Fruit fly (Drosophila melanogaster) whole organism, prepupa: ENCODE data around the gene escl.
A peak's percentile ranks its signal among the peaks of the same experiment; 100 is the strongest.

ENCODE experiments used
- CG10631 ChIP-seq: fragments of 200-800 bp; sonication (Bioruptor generic); optimal IDR thresholded peaks from 2 replicates; lab custom pipeline; 2016; ENCODE audit warnings: missing biosample characterization, missing genetic modification characterization
- CG11294 ChIP-seq: fragments of 200-800 bp; sonication (Bioruptor generic); IDR thresholded peaks from 2 replicates; pipeline ENCODE4 v1.3.6; 2022; ENCODE audit warnings: missing biosample characterization, missing genetic modification characterization
- CG15336 ChIP-seq: fragments of 200-800 bp; sonication (Bioruptor generic); IDR thresholded peaks from 2 replicates; pipeline ENCODE4 v1.3.6; 2022; ENCODE audit warnings: missing biosample characterization, missing genetic modification characterization
- CG1621 ChIP-seq: fragments of 200-800 bp; sonication (Bioruptor generic); optimal IDR thresholded peaks from 3 replicates; lab custom pipeline; 2018; ENCODE audit warnings: missing biosample characterization, mild to moderate bottlenecking, missing genetic modification characterization
- CG16779 ChIP-seq: fragments of 200-800 bp; sonication (Bioruptor generic); optimal IDR thresholded peaks from 3 replicates; lab custom pipeline; 2017; ENCODE audit warnings: missing biosample characterization, mild to moderate bottlenecking, missing genetic modification characterization
- CG3032 ChIP-seq: fragments of 200-800 bp; optimal IDR thresholded peaks from 2 replicates; lab custom pipeline; 2019; ENCODE audit warnings: missing biosample characterization, mild to moderate bottlenecking, missing genetic modification characterization, moderate library complexity
- CG31627 ChIP-seq: fragments of 200-800 bp; sonication (Bioruptor generic); optimal IDR thresholded peaks from 3 replicates; lab custom pipeline; 2016; ENCODE audit warnings: missing biosample characterization, missing genetic modification characterization
- CG32006 ChIP-seq: fragments of 200-800 bp; sonication (Bioruptor generic); optimal IDR thresholded peaks from 3 replicates; lab custom pipeline; 2017; ENCODE audit warnings: missing biosample characterization, mild to moderate bottlenecking, missing genetic modification characterization
- CG34406 ChIP-seq: fragments of 200-800 bp; sonication (Bioruptor generic); optimal IDR thresholded peaks from 3 replicates; lab custom pipeline; 2016; ENCODE audit warnings: missing biosample characterization, missing genetic modification characterization
- CG3919 ChIP-seq: fragments of 200-800 bp; sonication (Bioruptor generic); optimal IDR thresholded peaks from 3 replicates; lab custom pipeline; 2016; ENCODE audit warnings: missing biosample characterization, missing genetic modification characterization
- CG6163 ChIP-seq: fragments of 200-800 bp; sonication (Bioruptor generic); IDR thresholded peaks from 3 replicates; pipeline ENCODE4 v1.3.6; 2022; ENCODE audit warnings: missing biosample characterization, missing genetic modification characterization
- CG6276 ChIP-seq: fragments of 200-800 bp; sonication (Bioruptor generic); optimal IDR thresholded peaks from 2 replicates; lab custom pipeline; 2017; ENCODE audit warnings: missing biosample characterization, mild to moderate bottlenecking, missing genetic modification characterization
- CG6792 ChIP-seq: fragments of 200-800 bp; sonication (Bioruptor generic); optimal IDR thresholded peaks from 3 replicates; lab custom pipeline; 2016; ENCODE audit warnings: missing biosample characterization, missing genetic modification characterization
- CG6808 ChIP-seq: fragments of 200-800 bp; sonication (Bioruptor generic); optimal IDR thresholded peaks from 3 replicates; lab custom pipeline; 2017; ENCODE audit warnings: missing biosample characterization, missing genetic modification characterization, mild to moderate bottlenecking, moderate library complexity, missing genetic modification reagents
- CG6854 ChIP-seq: fragments of 200-800 bp; sonication (Bioruptor generic); optimal IDR thresholded peaks from 2 replicates; lab custom pipeline; 2017; ENCODE audit warnings: missing biosample characterization, mild to moderate bottlenecking, missing genetic modification characterization
- CG7368 ChIP-seq: fragments of 200-800 bp; sonication (Bioruptor generic); optimal IDR thresholded peaks from 3 replicates; lab custom pipeline; 2016; ENCODE audit warnings: missing biosample characterization, missing genetic modification characterization
- CG8119 ChIP-seq: fragments of 200-800 bp; sonication (Bioruptor generic); IDR thresholded peaks from 3 replicates; pipeline ENCODE4 v1.3.6; 2022; ENCODE audit warnings: missing biosample characterization, missing genetic modification characterization
- CG8319 ChIP-seq: fragments of 200-800 bp; sonication (Bioruptor generic); optimal IDR thresholded peaks from 3 replicates; lab custom pipeline; 2016; ENCODE audit warnings: missing biosample characterization, missing genetic modification characterization
- CG8632 ChIP-seq: fragments of 200-800 bp; sonication (Bioruptor generic); optimal IDR thresholded peaks from 3 replicates; lab custom pipeline; 2016; ENCODE audit warnings: missing biosample characterization, missing genetic modification characterization
- CG9139 ChIP-seq: fragments of 200-800 bp; sonication (Bioruptor generic); optimal IDR thresholded peaks from 3 replicates; lab custom pipeline; 2017; ENCODE audit warnings: missing biosample characterization, mild to moderate bottlenecking, missing genetic modification characterization
- Eip75B ChIP-seq: fragments of 200-800 bp; sonication (Bioruptor generic); optimal IDR thresholded peaks from 3 replicates; lab custom pipeline; 2016; ENCODE audit warnings: missing biosample characterization, missing genetic modification characterization
- Eip78C ChIP-seq: fragments of 200-800 bp; sonication (Bioruptor generic); peaks from one replicate; lab custom pipeline; 2016; ENCODE audit warnings: missing biosample characterization, missing genetic modification characterization
- Ets21C ChIP-seq: fragments of 200-800 bp; sonication (Bioruptor generic); optimal IDR thresholded peaks from 3 replicates; lab custom pipeline; 2016; ENCODE audit warnings: missing biosample characterization, missing genetic modification characterization
- Ets96B ChIP-seq: fragments of 200-800 bp; optimal IDR thresholded peaks from 2 replicates; lab custom pipeline; 2019; ENCODE audit warnings: missing biosample characterization, mild to moderate bottlenecking, missing genetic modification characterization, moderate library complexity
- Gug ChIP-seq: fragments of 200-800 bp; sonication (Bioruptor generic); IDR thresholded peaks from 2 replicates; pipeline ENCODE4 v1.3.6; 2022; ENCODE audit warnings: missing biosample characterization, missing genetic modification characterization
- Hr39 ChIP-seq: fragments of 200-800 bp; sonication (Bioruptor generic); optimal IDR thresholded peaks from 2 replicates; lab custom pipeline; 2016; ENCODE audit warnings: missing biosample characterization, missing genetic modification characterization
- Hr4 ChIP-seq: fragments of 200-800 bp; sonication (Bioruptor generic); optimal IDR thresholded peaks from 3 replicates; lab custom pipeline; 2016; ENCODE audit warnings: missing biosample characterization, missing genetic modification characterization
- Lpt ChIP-seq: fragments of 200-800 bp; sonication (Bioruptor generic); optimal IDR thresholded peaks from 3 replicates; lab custom pipeline; 2016; ENCODE audit warnings: missing biosample characterization, missing genetic modification characterization
- Met ChIP-seq: fragments of 200-800 bp; sonication (Bioruptor generic); optimal IDR thresholded peaks from 3 replicates; lab custom pipeline; 2016; ENCODE audit warnings: missing biosample characterization, missing genetic modification characterization
- OdsH ChIP-seq: fragments of 200-800 bp; sonication (Bioruptor generic); optimal IDR thresholded peaks from 3 replicates; lab custom pipeline; 2016; ENCODE audit warnings: missing biosample characterization, missing genetic modification characterization
- Smox ChIP-seq: fragments of 200-800 bp; sonication (Bioruptor generic); optimal IDR thresholded peaks from 3 replicates; lab custom pipeline; 2016; ENCODE audit warnings: missing biosample characterization, missing genetic modification characterization
- Sox102F ChIP-seq: fragments of 200-800 bp; sonication (Bioruptor generic); optimal IDR thresholded peaks from 2 replicates; lab custom pipeline; 2016; ENCODE audit warnings: missing biosample characterization, mild to moderate bottlenecking, missing genetic modification characterization
- Sox14 ChIP-seq: fragments of 200-800 bp; sonication (Bioruptor generic); optimal IDR thresholded peaks from 3 replicates; lab custom pipeline; 2016; ENCODE audit warnings: missing biosample characterization, missing genetic modification characterization
- Sox15 ChIP-seq: fragments of 200-800 bp; sonication (Bioruptor generic); optimal IDR thresholded peaks from 3 replicates; lab custom pipeline; 2016; ENCODE audit warnings: missing biosample characterization, missing genetic modification characterization
- achi ChIP-seq: fragments of 200-800 bp; sonication (Bioruptor generic); optimal IDR thresholded peaks from 3 replicates; lab custom pipeline; 2016; ENCODE audit warnings: missing biosample characterization, missing genetic modification characterization
- acj6 ChIP-seq: fragments of 200-800 bp; sonication (Bioruptor generic); optimal IDR thresholded peaks from 3 replicates; lab custom pipeline; 2016; ENCODE audit warnings: missing biosample characterization, missing genetic modification characterization
- dac ChIP-seq: fragments of 200-800 bp; sonication (Bioruptor generic); optimal IDR thresholded peaks from 2 replicates; lab custom pipeline; 2017; ENCODE audit warnings: missing biosample characterization, mild to moderate bottlenecking, missing genetic modification characterization
- dsx ChIP-seq: fragments of 200-800 bp; optimal IDR thresholded peaks from 3 replicates; lab custom pipeline; 2019; ENCODE audit warnings: missing biosample characterization, mild to moderate bottlenecking, missing genetic modification characterization, moderate library complexity; ENCODE audit not compliant: poor library complexity, severe bottlenecking
- eg ChIP-seq: fragments of 200-800 bp; sonication (Bioruptor generic); IDR thresholded peaks from 3 replicates; pipeline ENCODE4 v1.3.6; 2022; ENCODE audit warnings: missing biosample characterization, missing genetic modification characterization
- esn ChIP-seq: fragments of 200-800 bp; sonication (Bioruptor generic); optimal IDR thresholded peaks from 2 replicates; lab custom pipeline; 2016; ENCODE audit warnings: missing biosample characterization, mild to moderate bottlenecking, missing genetic modification characterization, moderate library complexity
- fd59A ChIP-seq: fragments of 200-800 bp; sonication (Bioruptor generic); optimal IDR thresholded peaks from 2 replicates; lab custom pipeline; 2017; ENCODE audit warnings: missing biosample characterization, mild to moderate bottlenecking, missing genetic modification characterization, missing genetic modification reagents
- fd85E ChIP-seq: fragments of 200-800 bp; sonication (Bioruptor generic); optimal IDR thresholded peaks from 3 replicates; lab custom pipeline; 2016; ENCODE audit warnings: missing biosample characterization, missing genetic modification characterization
- fkh ChIP-seq: fragments of 200-800 bp; sonication (Bioruptor generic); optimal IDR thresholded peaks from 3 replicates; lab custom pipeline; 2017; ENCODE audit warnings: missing biosample characterization, mild to moderate bottlenecking, missing genetic modification characterization, moderate library complexity
- net ChIP-seq: fragments of 200-800 bp; sonication (Bioruptor generic); optimal IDR thresholded peaks from 3 replicates; lab custom pipeline; 2016; ENCODE audit warnings: missing biosample characterization, missing genetic modification characterization
- pdm3 ChIP-seq: fragments of 200-800 bp; sonication (Bioruptor generic); optimal IDR thresholded peaks from 3 replicates; lab custom pipeline; 2016; ENCODE audit warnings: missing biosample characterization, missing genetic modification characterization
- salr ChIP-seq, 2 experiments: fragments of 200-800 bp; sonication (Bioruptor generic); optimal IDR thresholded peaks; 3 replicates each; lab custom pipeline; 2016 to 2018; ENCODE audit warnings: missing biosample characterization in 2 of 2, missing genetic modification characterization in 2 of 2, mild to moderate bottlenecking in 1 of 2
- spab ChIP-seq: fragments of 200-800 bp; sonication (Bioruptor generic); optimal IDR thresholded peaks from 2 replicates; lab custom pipeline; 2017; ENCODE audit warnings: missing biosample characterization, mild to moderate bottlenecking, missing genetic modification characterization, missing genetic modification reagents
- svp ChIP-seq: fragments of 200-800 bp; sonication (Bioruptor generic); peaks from one replicate; lab custom pipeline; 2016; ENCODE audit warnings: missing biosample characterization, missing genetic modification characterization
- topi ChIP-seq: fragments of 200-800 bp; sonication (Bioruptor generic); optimal IDR thresholded peaks from 3 replicates; lab custom pipeline; 2016; ENCODE audit warnings: missing biosample characterization, missing genetic modification characterization
- vri ChIP-seq: fragments of 200-800 bp; sonication (Bioruptor generic); optimal IDR thresholded peaks from 3 replicates; lab custom pipeline; 2016; ENCODE audit warnings: missing biosample characterization, mild to moderate bottlenecking, missing genetic modification characterization

escl gene

DNA sequence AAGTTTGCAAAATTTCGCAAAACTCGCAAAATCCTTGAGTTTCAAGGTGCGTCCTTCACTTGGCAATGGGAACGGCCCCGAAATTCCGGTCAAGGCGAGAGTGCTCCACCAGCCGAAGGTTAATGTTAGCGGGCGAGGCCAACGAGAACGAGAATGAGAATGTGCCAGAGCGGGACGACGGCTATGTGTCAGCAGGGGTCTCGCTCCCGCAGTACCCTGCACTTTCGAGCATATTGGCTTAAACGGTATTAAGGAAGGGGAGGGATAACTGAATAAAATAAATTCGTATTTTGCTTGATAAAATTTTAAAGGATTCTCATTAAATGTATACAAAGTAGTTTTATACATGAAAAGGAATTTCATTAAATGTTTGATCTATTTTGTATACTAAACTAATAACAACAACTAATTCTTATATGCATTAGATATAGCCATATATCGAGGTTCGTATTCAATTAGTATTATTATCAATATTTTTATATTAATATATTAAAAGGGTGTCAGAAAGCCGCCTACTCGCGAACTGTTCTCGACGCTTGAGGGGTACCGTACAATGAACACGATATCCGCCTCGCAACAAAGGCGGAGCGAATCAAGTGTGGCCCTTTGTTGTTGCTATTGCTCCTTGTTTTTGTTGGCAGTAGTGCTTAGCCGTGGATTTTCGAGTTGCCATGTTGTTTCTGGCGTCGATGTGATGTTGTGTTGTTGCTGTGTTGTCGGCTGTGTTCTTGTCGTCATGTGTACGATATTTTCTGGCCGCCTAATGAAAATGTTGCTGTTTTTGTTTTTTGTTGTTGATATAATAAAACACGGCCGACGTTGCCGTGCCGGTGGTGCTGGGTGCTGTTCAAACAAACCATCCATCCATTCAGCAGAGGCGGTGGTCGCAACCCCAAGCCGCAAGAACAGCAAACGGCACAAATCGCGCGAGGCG is 15.9 kb downstream of the escl start:
- TF ChIP-seq achi (GFP tag; lab: Kevin White, UChicago) (peak; percentile 89), fkh (GFP tag; lab: Kevin White, UChicago) (peak; percentile 97), CG11294 (GFP tag; lab: Robert Waterston, UW) (no peak), CG9139 (GFP tag; lab: Kevin White, UChicago) (peak; percentile 87), OdsH (GFP tag; lab: Kevin White, UChicago) (peak; percentile 90), CG3032 (tag; lab: Kevin White, UChicago) (peak; percentile 95), CG8119 (GFP tag; lab: Robert Waterston, UW) (no peak), Hr39 (GFP tag; lab: Kevin White, UChicago) (peak; percentile 70), CG16779 (peak; percentile 88), CG6792 (GFP tag; lab: Kevin White, UChicago) (peak; percentile 85), Hr4 (GFP tag; lab: Kevin White, UChicago) (peak; percentile 69), eg (GFP tag; lab: Robert Waterston, UW) (no peak), vri (no peak), net (GFP tag; lab: Kevin White, UChicago) (peak; percentile 82), Smox (GFP tag; lab: Kevin White, UChicago) (peak; percentile 72), Sox15 (GFP tag; lab: Kevin White, UChicago) (peak; percentile 78), Ets96B (tag; lab: Kevin White, UChicago) (peak; percentile 95), Lpt (GFP tag; lab: Kevin White, UChicago) (peak; percentile 76), CG1621 (tag; lab: Kevin White, UChicago) (no peak), CG3919 (GFP tag; lab: Kevin White, UChicago) (peak; percentile 83), Gug (GFP tag; lab: Robert Waterston, UW) (no peak), fd85E (peak; percentile 14), CG6276 (GFP tag; lab: Kevin White, UChicago) (peak; percentile 83), acj6 (peak; percentile 88), Sox14 (GFP tag; lab: Kevin White, UChicago) (peak; percentile 59), CG10631 (peak; percentile 93), CG15336 (GFP tag; lab: Robert Waterston, UW) (no peak), spab (peak; percentile 90), CG6163 (GFP tag; lab: Robert Waterston, UW) (no peak), esn (GFP tag; lab: Kevin White, UChicago) (peak; percentile 87), CG6854 (GFP tag; lab: Kevin White, UChicago) (no peak), Met (peak; percentile 74), topi (GFP tag; lab: Kevin White, UChicago) (peak; percentile 79), dac (GFP tag; lab: Kevin White, UChicago) (peak; percentile 57), CG32006 (GFP tag; lab: Kevin White, UChicago) (peak; percentile 93), Ets21C (GFP tag; lab: Kevin White, UChicago) (peak; percentile 59), CG34406 (GFP tag; lab: Kevin White, UChicago) (peak; percentile 91), CG8632 (peak; percentile 92), Eip75B (GFP tag; lab: Kevin White, UChicago) (peak; percentile 90), CG31627 (GFP tag; lab: Kevin White, UChicago) (peak; percentile 75), CG6808 (GFP tag; lab: Kevin White, UChicago) (peak; percentile 93), salr (GFP tag; optimal IDR thresholded peaks at IDR 0.05; lab: Kevin White, UChicago) (peak; percentile 24 to 94), svp (peak; percentile 98), fd59A (GFP tag; lab: Kevin White, UChicago) (peak; percentile 81), CG8319 (peak; percentile 76), pdm3 (GFP tag; lab: Kevin White, UChicago) (peak; percentile 78), CG7368 (GFP tag; lab: Kevin White, UChicago) (peak; percentile 81), dsx (GFP tag; lab: Kevin White, UChicago) (peak; percentile 80), Eip78C (GFP tag; lab: Kevin White, UChicago) (peak; percentile 96), Sox102F (GFP tag; lab: Kevin White, UChicago) (peak; percentile 52)
